Fruit fly (Drosophila melanogaster): ENCODE data around the gene Lip4.

Gene Lip4

dm6 chr2L:10565674-10566073 is 38.3 kb downstream of the Lip4 start (continued):
- TF ChIP-seq D (optimal IDR thresholded peaks at IDR 0.05): no peak
- TF ChIP-seq D (GFP tag; optimal IDR thresholded peaks at IDR 0.05): no peak
- peak; percentile 69 for TF ChIP-seq CG9932 (GFP tag; IDR thresholded peaks at IDR 0.05)
- TF ChIP-seq unpg (GFP tag; optimal IDR thresholded peaks at IDR 0.05): peak; percentile 50
- TF ChIP-seq CG18262 (tag; optimal IDR thresholded peaks at IDR 0.05): peak; percentile 15
- no peak for TF ChIP-seq Nf-YA (GFP tag; IDR thresholded peaks at IDR 0.05)
- TF ChIP-seq rib (GFP tag; IDR thresholded peaks at IDR 0.05): no peak
- TF ChIP-seq pzg (GFP tag; optimal IDR thresholded peaks at IDR 0.05): no peak
- peak; percentile 86 for TF ChIP-seq sens (GFP tag)
- TF ChIP-seq CG2129 (GFP tag; IDR thresholded peaks at IDR 0.05; ENCODE audit: partially characterized antibody): no peak
- TF ChIP-seq abd-A (tag; optimal IDR thresholded peaks at IDR 0.05): no peak
- TF ChIP-seq CG10267 (tag; optimal IDR thresholded peaks at IDR 0.05): peak; percentile 4
- no peak for TF ChIP-seq run (tag; optimal IDR thresholded peaks at IDR 0.05)
- no peak for TF ChIP-seq Ets97D (GFP tag; optimal IDR thresholded peaks at IDR 0.05)
- no peak for TF ChIP-seq kah (GFP tag; optimal IDR thresholded peaks at IDR 0.05)
- TF ChIP-seq mirr (GFP tag; optimal IDR thresholded peaks at IDR 0.05): no peak
- no peak for TF ChIP-seq sc (optimal IDR thresholded peaks at IDR 0.05)
- no peak for TF ChIP-seq sc (GFP tag; optimal IDR thresholded peaks at IDR 0.05)
- TF ChIP-seq CG11247 (GFP tag; IDR thresholded peaks at IDR 0.05): no peak
- TF ChIP-seq Opbp (GFP tag; IDR thresholded peaks at IDR 0.05; ENCODE audit: partially characterized antibody): no peak
- peak; percentile 35 for TF ChIP-seq Dip3 (GFP tag; optimal IDR thresholded peaks at IDR 0.05)
- TF ChIP-seq CG5245 (GFP tag; optimal IDR thresholded peaks at IDR 0.05): no peak
- TF ChIP-seq aop (GFP tag; IDR thresholded peaks at IDR 0.05): no peak
- no peak for TF ChIP-seq nerfin-1 (tag; optimal IDR thresholded peaks at IDR 0.05)
- TF ChIP-seq psq (GFP tag; optimal IDR thresholded peaks at IDR 0.05): no peak
- TF ChIP-seq CG14441 (GFP tag; IDR thresholded peaks at IDR 0.05): peak; percentile 32; the same call in 1 of the 2 replicates
- TF ChIP-seq lbe (GFP tag; optimal IDR thresholded peaks at IDR 0.05): no peak
- peak; percentile 69 for TF ChIP-seq CG2678 (tag; optimal IDR thresholded peaks at IDR 0.05)
- TF ChIP-seq jigr1 (GFP tag; IDR thresholded peaks at IDR 0.05): no peak
- 0 out of 2 replicates have a peak, but pooled peaks have one; percentile 21 for TF ChIP-seq CG31441 (GFP tag; IDR thresholded peaks at IDR 0.05)
- TF ChIP-seq ro (GFP tag; IDR thresholded peaks at IDR 0.05): no peak
- TF ChIP-seq odd (GFP tag; optimal IDR thresholded peaks at IDR 0.05): peak; percentile 9
- peak; percentile 3 for TF ChIP-seq chn (GFP tag; optimal IDR thresholded peaks at IDR 0.05)
- TF ChIP-seq CG17385 (GFP tag; optimal IDR thresholded peaks at IDR 0.05): peak; percentile 49
- no peak for TF ChIP-seq Sin3A (optimal IDR thresholded peaks at IDR 0.05)
- TF ChIP-seq CG10274 (GFP tag; optimal IDR thresholded peaks at IDR 0.05): peak; percentile 19
- TF ChIP-seq CG6854 (GFP tag; optimal IDR thresholded peaks at IDR 0.05): peak; percentile 54
- no peak for TF ChIP-seq exex (tag; optimal IDR thresholded peaks at IDR 0.05)
- no peak for TF ChIP-seq CG13287 (GFP tag; IDR thresholded peaks at IDR 0.05; ENCODE audit: partially characterized antibody)
- TF ChIP-seq CG2199 (GFP tag; IDR thresholded peaks at IDR 0.05): no peak
- TF ChIP-seq tgo (GFP tag; IDR thresholded peaks at IDR 0.05): peak; percentile 58; the same call in 2 of the 3 replicates
- no peak for TF ChIP-seq chinmo (GFP tag; IDR thresholded peaks at IDR 0.05; ENCODE audit: partially characterized antibody)
- no peak for TF ChIP-seq ash1 (GFP tag; optimal IDR thresholded peaks at IDR 0.05)
- no peak for TF ChIP-seq wor (GFP tag; IDR thresholded peaks at IDR 0.05)
- TF ChIP-seq Stat92E (GFP tag; optimal IDR thresholded peaks at IDR 0.05): no peak
- peak; percentile 4 for TF ChIP-seq D19A (tag; optimal IDR thresholded peaks at IDR 0.05)
- TF ChIP-seq CG3726 (GFP tag; IDR thresholded peaks at IDR 0.05): no peak
- TF ChIP-seq Atf6 (GFP tag; IDR thresholded peaks at IDR 0.05): peak; percentile 65
- TF ChIP-seq CG1832 (GFP tag; optimal IDR thresholded peaks at IDR 0.05): no peak
- no peak for TF ChIP-seq zf30C (GFP tag; optimal IDR thresholded peaks at IDR 0.05)
- TF ChIP-seq CG16815 (GFP tag; optimal IDR thresholded peaks at IDR 0.05): peak; percentile 3
- peak; percentile 59 for TF ChIP-seq grau (tag; optimal IDR thresholded peaks at IDR 0.05)
